Worm (Caenorhabditis elegans) whole organism, L2 larva: ENCODE results near the gene K09C6.3.
A peak's percentile ranks its signal among the peaks of the same experiment; 100 is the strongest.
"Not testable (repeated sequence)": the region's sequence is repeated elsewhere in the genome, so short reads cannot be mapped to it uniquely, and the experiment has no call there.

Experiments used
- F13H6.1 ChIP-seq: sonication (generic microtip); optimal IDR thresholded peaks from 2 replicates; lab custom pipeline; 2016; ENCODE audit warnings: missing genetic modification characterization, missing compliant biosample characterization
- R02D3.7 ChIP-seq: fragments of 150-350 bp; optimal IDR thresholded peaks from 2 replicates; lab custom pipeline; 2014; ENCODE audit warnings: missing biosample characterization, missing genetic modification characterization
- Y55F3AM.14 ChIP-seq: fragments of 200-800 bp; sonication (Bioruptor generic); optimal IDR thresholded peaks from 2 replicates; lab custom pipeline; 2018; ENCODE audit warnings: mild to moderate bottlenecking, missing genetic modification characterization, missing compliant biosample characterization
- aly-2 ChIP-seq: fragments of 150-350 bp; optimal IDR thresholded peaks from 2 replicates; lab custom pipeline; 2014; ENCODE audit warnings: missing biosample characterization, missing genetic modification characterization
- ama-1 ChIP-seq: fragments of 150-350 bp; optimal IDR thresholded peaks from 2 replicates; lab custom pipeline; 2018; ENCODE audit warnings: inconsistent platforms
- ceh-16 ChIP-seq: fragments of 150-350 bp; optimal IDR thresholded peaks from 2 replicates; lab custom pipeline; 2014; ENCODE audit warnings: missing biosample characterization, missing genetic modification characterization
- ceh-82 ChIP-seq: fragments of 150-350 bp; optimal IDR thresholded peaks from 2 replicates; lab custom pipeline; 2014; ENCODE audit warnings: missing biosample characterization, missing genetic modification characterization
- crh-2 ChIP-seq: sonication (generic microtip); optimal IDR thresholded peaks from 2 replicates; lab custom pipeline; 2017; ENCODE audit warnings: missing biosample characterization, missing genetic modification characterization
- egl-27 ChIP-seq: sonication (generic microtip); optimal IDR thresholded peaks from 3 replicates; lab custom pipeline; 2017; ENCODE audit warnings: missing biosample characterization, missing genetic modification reagents, missing genetic modification characterization
- elt-1 ChIP-seq: fragments of 150-350 bp; optimal IDR thresholded peaks from 2 replicates; lab custom pipeline; 2014; ENCODE audit warnings: missing biosample characterization, missing genetic modification characterization
- fos-1 ChIP-seq: fragments of 150-350 bp; optimal IDR thresholded peaks from 2 replicates; lab custom pipeline; 2014; ENCODE audit warnings: missing biosample characterization, missing genetic modification characterization
- gmeb-1 ChIP-seq: fragments of 150-350 bp; optimal IDR thresholded peaks from 2 replicates; lab custom pipeline; 2014; ENCODE audit warnings: missing biosample characterization, missing genetic modification characterization
- lin-11 ChIP-seq: fragments of 150-350 bp; sonication (generic microtip); optimal IDR thresholded peaks from 2 replicates; lab custom pipeline; 2014; ENCODE audit warnings: missing biosample characterization, missing genetic modification characterization, inconsistent platforms, mixed read lengths
- lin-13 ChIP-seq: fragments of 150-350 bp; optimal IDR thresholded peaks from 2 replicates; lab custom pipeline; 2014; ENCODE audit warnings: missing biosample characterization, missing genetic modification reagents, missing genetic modification characterization
- lsy-2 ChIP-seq, 2 experiments: fragments of 150-350 bp in 1 of 2; sonication (generic microtip) in 1 of 2; optimal IDR thresholded peaks; 2 replicates each; lab custom pipeline; 2014 to 2017; ENCODE audit warnings: missing biosample characterization in 2 of 2, missing genetic modification characterization in 2 of 2
- mbf-1 ChIP-seq: sonication (generic microtip); optimal IDR thresholded peaks from 2 replicates; lab custom pipeline; 2017; ENCODE audit warnings: missing biosample characterization, missing genetic modification characterization
- nhr-10 ChIP-seq: sonication (generic microtip); optimal IDR thresholded peaks from 2 replicates; lab custom pipeline; 2017; ENCODE audit warnings: missing biosample characterization, missing genetic modification characterization
- nhr-11 ChIP-seq: fragments of 150-350 bp; optimal IDR thresholded peaks from 2 replicates; lab custom pipeline; 2014; ENCODE audit warnings: missing biosample characterization, missing genetic modification characterization
- nhr-129 ChIP-seq: fragments of 150-350 bp; optimal IDR thresholded peaks from 2 replicates; lab custom pipeline; 2014; ENCODE audit warnings: missing biosample characterization, missing genetic modification characterization
- nhr-23 ChIP-seq: fragments of 150-350 bp; optimal IDR thresholded peaks from 2 replicates; lab custom pipeline; 2014; ENCODE audit warnings: missing biosample characterization, missing genetic modification reagents, missing genetic modification characterization
- nhr-237 ChIP-seq: fragments of 150-350 bp; optimal IDR thresholded peaks from 2 replicates; lab custom pipeline; 2014; ENCODE audit warnings: missing biosample characterization, missing genetic modification characterization
- nhr-25 ChIP-seq: fragments of 150-350 bp; sonication (generic microtip); optimal IDR thresholded peaks from 3 replicates; lab custom pipeline; 2014; ENCODE audit warnings: missing biosample characterization, missing genetic modification characterization
- nhr-77 ChIP-seq: fragments of 150-350 bp; optimal IDR thresholded peaks from 2 replicates; lab custom pipeline; 2014; ENCODE audit warnings: missing biosample characterization, missing genetic modification characterization
- sem-4 ChIP-seq: fragments of 150-350 bp; optimal IDR thresholded peaks from 2 replicates; lab custom pipeline; 2014; ENCODE audit warnings: missing biosample characterization, missing genetic modification reagents, missing genetic modification characterization
- skn-1 ChIP-seq: sonication (generic microtip); optimal IDR thresholded peaks from 2 replicates; lab custom pipeline; 2017; ENCODE audit warnings: missing biosample characterization, missing genetic modification characterization
- sma-3 ChIP-seq: sonication (generic microtip); optimal IDR thresholded peaks from 2 replicates; lab custom pipeline; 2016; ENCODE audit warnings: missing genetic modification reagents, missing genetic modification characterization, missing compliant biosample characterization
- sma-9 ChIP-seq, 2 experiments: fragments of 150-350 bp in 1 of 2; sonication (generic microtip) in 1 of 2; optimal IDR thresholded peaks; 2 replicates each; lab custom pipeline; 2014 to 2016; ENCODE audit warnings: missing genetic modification characterization in 2 of 2, mild to moderate bottlenecking in 1 of 2, missing biosample characterization in 1 of 2, missing compliant biosample characterization in 1 of 2, missing genetic modification reagents in 1 of 2, moderate library complexity in 1 of 2
- snpc-4 ChIP-seq: fragments of 150-350 bp; optimal IDR thresholded peaks from 2 replicates; lab custom pipeline; 2014; ENCODE audit warnings: missing biosample characterization, missing genetic modification characterization
- unc-39 ChIP-seq: fragments of 150-350 bp; optimal IDR thresholded peaks from 2 replicates; lab custom pipeline; 2014; ENCODE audit warnings: missing biosample characterization, missing genetic modification characterization
- unc-55 ChIP-seq: fragments of 150-350 bp; sonication (generic microtip); optimal IDR thresholded peaks from 3 replicates; lab custom pipeline; 2014; ENCODE audit warnings: missing biosample characterization, missing genetic modification reagents, missing genetic modification characterization
- ztf-1 ChIP-seq: fragments of 200-800 bp; sonication (Bioruptor generic); conservative IDR thresholded peaks from 2 replicates; pipeline ENCODE4 v1.3.6; 2022; ENCODE audit warnings: missing genetic modification characterization, missing compliant biosample characterization
- ztf-11 ChIP-seq: sonication (generic microtip); optimal IDR thresholded peaks from 2 replicates; lab custom pipeline; 2017; ENCODE audit warnings: missing biosample characterization, missing genetic modification characterization
- ztf-4 ChIP-seq: fragments of 150-350 bp; optimal IDR thresholded peaks from 2 replicates; lab custom pipeline; 2014; ENCODE audit warnings: missing biosample characterization, missing genetic modification characterization

The K09C6.3 gene

DNA sequence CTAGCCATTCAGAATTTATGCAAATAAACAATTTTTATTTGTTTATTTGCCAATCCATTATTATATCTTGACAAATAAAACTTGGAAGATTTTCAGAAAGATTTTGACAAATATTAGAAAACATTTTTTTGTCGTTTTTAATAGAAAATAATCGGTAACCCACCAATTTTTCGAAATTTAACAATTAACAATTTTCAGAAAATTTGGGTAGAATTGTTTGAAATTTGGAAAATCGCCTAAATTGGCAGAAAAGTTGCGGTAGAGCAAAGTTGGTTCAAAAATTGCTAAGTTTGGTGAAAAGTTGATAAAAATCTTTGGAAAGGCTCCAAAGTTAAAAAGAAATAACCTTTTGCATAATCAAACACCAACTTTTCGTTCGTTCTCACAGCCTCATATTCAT lies 44.0 kb upstream of the K09C6.3 start:
- TF ChIP-seq skn-1 (tag; lab: Kevin White, UChicago) (no peak), gmeb-1 (tag; lab: Kevin White, UChicago) (no peak), nhr-11 (no peak), nhr-25 (no peak), elt-1 (tag; lab: Kevin White, UChicago) (no peak), lsy-2 (tag; optimal IDR thresholded peaks at IDR 0.05; lab: Kevin White, UChicago) (no peak), ama-1 (no peak), sma-9 (GFP tag; optimal IDR thresholded peaks at IDR 0.05; lab: Kevin White, UChicago) (no peak), sma-9 (tag; optimal IDR thresholded peaks at IDR 0.05; lab: Kevin White, UChicago) (no peak), fos-1 (no peak), ceh-82 (tag; lab: Kevin White, UChicago) (no peak), unc-39 (tag; lab: Kevin White, UChicago) (no peak), nhr-237 (tag; lab: Kevin White, UChicago) (no peak), nhr-23 (tag; lab: Kevin White, UChicago) (no peak)
- TF ChIP-seq, all 48 proteins: peak for 0

DNA sequence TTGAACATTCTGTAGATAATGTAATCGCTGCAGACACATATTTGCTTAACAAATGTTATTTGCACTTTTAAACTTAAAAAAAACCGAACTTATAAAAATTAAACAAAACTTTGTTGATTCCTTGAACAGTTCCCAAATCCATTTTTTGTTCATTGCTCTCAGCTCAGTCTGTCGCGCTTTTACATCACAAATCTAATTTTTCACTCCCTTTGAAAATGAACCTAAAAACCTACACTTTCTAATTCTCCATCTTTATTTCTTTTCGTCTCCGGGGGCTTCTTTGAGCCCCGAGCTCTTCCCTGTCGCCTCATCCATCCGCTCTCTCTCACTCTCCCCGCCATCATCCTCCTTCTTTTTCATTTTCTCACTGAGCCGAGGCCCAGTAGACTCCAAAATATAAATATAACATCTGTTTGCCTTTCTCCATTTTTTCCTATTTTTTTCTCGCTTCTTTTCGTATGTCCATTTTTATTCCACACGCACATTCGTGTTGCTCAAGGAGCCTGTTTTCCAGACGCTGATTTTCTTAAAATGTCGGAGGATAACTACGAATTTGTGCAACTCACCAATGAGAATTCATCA lies 41.9 kb upstream of the K09C6.3 start, which contains the start of gene R13D11.4:
TSS of gene R13D11.4 (plus strand) at position 532 of the 582 bp plus-strand sequence.
- TF ChIP-seq F13H6.1 (tag; lab: Kevin White, UChicago): peak; percentile 11
- TF ChIP-seq nhr-129 (tag; lab: Kevin White, UChicago): no peak
- peak; percentile 23 for TF ChIP-seq unc-55 (GFP tag; lab: Kevin White, UChicago)
- TF ChIP-seq, all 48 proteins: peak for 2

DNA sequence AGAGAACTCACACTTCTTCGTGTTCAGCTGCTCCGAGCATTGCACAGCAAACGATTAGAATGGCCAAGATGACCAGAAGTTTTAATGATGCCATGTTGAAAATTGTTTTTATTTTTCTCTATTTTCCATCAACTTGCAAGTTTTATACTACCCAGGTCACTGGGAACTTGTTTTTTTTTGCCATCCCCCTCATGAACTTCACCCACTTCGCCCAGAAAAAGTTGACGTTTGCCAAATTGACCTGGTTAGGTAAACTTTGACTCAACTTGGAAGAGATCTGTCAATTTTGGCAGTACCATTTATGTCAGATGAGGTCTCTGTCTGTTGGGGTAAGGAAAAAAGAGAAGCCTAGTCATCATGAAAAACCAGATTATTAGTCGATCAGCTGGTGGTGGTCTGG lies 39.2 kb upstream of the K09C6.3 start, which contains the start of gene R13D11.10:
TSS of gene R13D11.10 (minus strand) at position 101 of the 400 bp plus-strand sequence.
- TF ChIP-seq mbf-1 (tag; lab: Kevin White, UChicago): no peak
- TF ChIP-seq nhr-129 (tag; lab: Kevin White, UChicago): no peak
- TF ChIP-seq crh-2 (tag; lab: Kevin White, UChicago): no peak
- no peak for TF ChIP-seq ztf-4 (tag; lab: Kevin White, UChicago)
- TF ChIP-seq sem-4: no peak
- no peak for TF ChIP-seq fos-1
- no peak for TF ChIP-seq egl-27
- TF ChIP-seq aly-2 (tag; lab: Kevin White, UChicago): no peak
- TF ChIP-seq lin-11 (tag; lab: Kevin White, UChicago): no peak
- no peak for TF ChIP-seq gmeb-1 (tag; lab: Kevin White, UChicago)
- TF ChIP-seq ceh-16 (tag; lab: Kevin White, UChicago): no peak
- no peak for TF ChIP-seq ceh-82 (tag; lab: Kevin White, UChicago)
- no peak for TF ChIP-seq R02D3.7 (tag; lab: Kevin White, UChicago)

DNA sequence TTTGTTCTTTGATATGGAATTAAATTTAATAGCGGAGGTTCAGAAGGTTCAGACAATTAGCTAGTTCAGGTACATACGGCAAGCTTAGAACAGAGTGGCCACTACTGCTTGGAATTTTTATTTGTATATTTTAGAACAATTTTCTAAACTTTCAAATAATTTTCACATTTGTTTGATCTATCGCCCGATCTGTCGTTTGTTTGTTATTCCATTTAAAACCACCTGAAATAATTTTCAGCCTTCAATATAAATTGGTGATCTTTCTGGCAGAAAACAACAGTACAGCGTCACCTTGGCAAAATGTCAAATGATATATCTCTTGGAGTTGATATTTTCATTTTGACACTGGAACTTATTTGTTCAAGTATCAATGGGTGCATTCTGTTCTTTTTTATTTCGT lies 37.6 kb upstream of the K09C6.3 start, which contains the start of gene R13D11.3:
TSS of gene R13D11.3 (plus strand) at position 301 of the 400 bp plus-strand sequence.
- TF ChIP-seq nhr-10 (tag; lab: Kevin White, UChicago) (no peak), nhr-77 (tag; lab: Kevin White, UChicago) (no peak), nhr-11 (no peak), lin-11 (tag; lab: Kevin White, UChicago) (no peak), Y55F3AM.14 (no peak)

DNA sequence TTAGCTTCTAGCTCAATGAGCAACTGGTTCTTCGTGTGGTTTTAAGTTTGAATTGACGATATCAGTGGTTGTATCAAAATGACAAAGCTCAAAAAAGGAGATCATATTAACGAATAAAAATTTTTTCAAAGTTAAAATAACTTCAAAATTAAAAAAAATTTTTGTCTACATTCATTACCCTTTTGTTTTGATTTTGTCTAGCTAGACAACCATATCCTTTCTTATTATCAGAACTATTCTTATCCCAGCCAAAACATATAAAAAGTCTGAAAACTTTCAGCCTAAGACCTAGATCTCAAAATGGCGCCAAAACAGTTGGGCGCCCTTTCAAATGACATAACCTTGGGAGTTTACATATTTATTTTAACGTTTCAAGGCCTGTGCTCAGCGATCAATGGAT lies 35.1 kb upstream of the K09C6.3 start, which contains the start of gene R13D11.1:
TSS of gene R13D11.1 (plus strand) at position 301 of the 400 bp plus-strand sequence.
- TF ChIP-seq ztf-1 (GFP tag; lab: Robert Waterston, UW): no peak
- TF ChIP-seq snpc-4 (tag; lab: Kevin White, UChicago): no peak
- TF ChIP-seq mbf-1 (tag; lab: Kevin White, UChicago): no peak
- no peak for TF ChIP-seq egl-27
- TF ChIP-seq nhr-23 (tag; lab: Kevin White, UChicago): no peak
- no peak for TF ChIP-seq lin-11 (tag; lab: Kevin White, UChicago)
- TF ChIP-seq sma-9 (GFP tag; optimal IDR thresholded peaks at IDR 0.05; lab: Kevin White, UChicago): no peak
- TF ChIP-seq sma-9 (tag; optimal IDR thresholded peaks at IDR 0.05; lab: Kevin White, UChicago): no peak
- TF ChIP-seq ama-1: no peak
- no peak for TF ChIP-seq ztf-11 (tag; lab: Kevin White, UChicago)

DNA sequence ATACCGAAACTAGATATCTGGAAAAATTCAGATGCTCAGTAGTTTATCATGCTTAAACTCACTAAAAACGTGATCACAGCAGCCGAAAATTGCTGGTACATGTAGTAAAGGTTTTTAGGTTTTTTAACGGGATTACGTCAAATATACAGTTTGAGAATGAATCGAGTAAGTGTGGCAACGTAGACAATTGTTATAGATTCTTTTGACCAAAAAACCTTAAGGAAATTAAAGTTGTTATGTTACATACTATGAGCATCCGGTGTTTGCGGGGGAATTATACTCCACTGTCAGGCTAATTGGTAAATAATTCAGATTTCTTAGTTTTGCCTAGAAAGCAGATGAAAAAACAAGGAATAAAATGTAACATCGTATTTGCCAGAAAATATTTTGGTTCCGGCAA lies 31.7 kb upstream of the K09C6.3 start, which contains the start of gene srx-32:
TSS of gene srx-32 (minus strand) at position 101 of the 400 bp plus-strand sequence.
- TF ChIP-seq sma-3 (GFP tag; lab: Kevin White, UChicago); aly-2 (tag; lab: Kevin White, UChicago); lin-13 (GFP tag; lab: Kevin White, UChicago): not testable (repeated sequence)
